Fruit fly (Drosophila melanogaster): Measurements from ENCODE around the gene mamo.

The mamo gene

DNA sequence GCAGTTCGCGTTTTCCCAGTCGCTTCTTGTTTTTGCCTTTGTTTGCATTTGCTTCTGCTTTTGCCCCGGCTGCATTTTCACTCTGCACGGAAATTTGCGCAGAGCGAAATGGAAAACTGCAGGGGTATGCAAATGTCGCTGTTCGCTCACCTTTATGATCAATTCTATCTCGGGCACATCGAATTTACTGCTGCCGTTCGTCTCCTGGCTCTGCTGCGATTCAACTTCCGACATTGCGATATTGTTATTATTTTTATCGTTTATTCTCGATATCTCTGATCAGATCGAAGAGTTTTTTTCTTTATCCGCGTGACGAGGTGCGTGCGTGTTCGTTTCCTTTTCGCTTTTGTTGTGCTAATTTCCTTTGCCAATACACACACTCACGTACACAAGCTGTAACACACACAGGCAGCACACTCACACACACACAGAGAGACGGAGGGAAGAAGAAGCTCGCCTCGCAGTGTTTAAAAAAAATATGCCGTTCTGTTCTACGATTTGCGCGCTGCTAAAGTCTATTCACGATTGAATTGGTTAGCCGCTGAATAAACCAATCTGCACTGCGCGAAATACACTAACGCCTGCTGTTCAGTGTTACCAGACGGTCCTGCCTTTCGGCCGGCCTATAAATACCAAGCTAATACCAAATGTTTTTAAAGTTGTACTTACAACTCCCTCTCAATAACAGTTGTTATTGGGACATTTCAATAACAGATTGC, 168.4 kb downstream of the mamo start, which contains the start of gene Clic (continued):
- TF ChIP-seq crp (GFP tag; optimal IDR thresholded peaks at IDR 0.05) (no peak), CG2875 (GFP tag; optimal IDR thresholded peaks at IDR 0.05) (no peak), B-H2 (GFP tag; optimal IDR thresholded peaks at IDR 0.05) (no peak), Spps (tag; optimal IDR thresholded peaks at IDR 0.05) (no peak), Bdp1 (GFP tag; optimal IDR thresholded peaks at IDR 0.05) (no peak), bigmax (GFP tag; optimal IDR thresholded peaks at IDR 0.05) (peak; percentile 64), CG16779 (GFP tag; IDR thresholded peaks at IDR 0.05) (no peak), sima (GFP tag; optimal IDR thresholded peaks at IDR 0.05) (no peak), CG17361 (GFP tag; IDR thresholded peaks at IDR 0.05) (no peak), NfI (GFP tag; optimal IDR thresholded peaks at IDR 0.05) (no peak), hkb (optimal IDR thresholded peaks at IDR 0.05) (no peak), hkb (GFP tag; IDR thresholded peaks at IDR 0.05) (peak; percentile 42; the same call in 1 of the 2 replicates), CG15073 (GFP tag; optimal IDR thresholded peaks at IDR 0.05) (no peak), CG2678 (tag; optimal IDR thresholded peaks at IDR 0.05) (no peak), disco-r (GFP tag; optimal IDR thresholded peaks at IDR 0.05) (no peak), D (optimal IDR thresholded peaks at IDR 0.05) (no peak), D (GFP tag; optimal IDR thresholded peaks at IDR 0.05) (no peak), CG11085 (GFP tag; IDR thresholded peaks at IDR 0.05) (no peak), CG13624 (GFP tag; optimal IDR thresholded peaks at IDR 0.05) (peak; percentile 19), Deaf1 (tag; optimal IDR thresholded peaks at IDR 0.05) (peak; percentile 4), Abd-B (GFP tag; optimal IDR thresholded peaks at IDR 0.05) (no peak), schlank (tag; optimal IDR thresholded peaks at IDR 0.05) (no peak), CG32532 (GFP tag; IDR thresholded peaks at IDR 0.05) (peak; percentile 34; the same call in 1 of the 2 replicates), hth (optimal IDR thresholded peaks at IDR 0.05) (no peak), CG3847 (GFP tag; IDR thresholded peaks at IDR 0.05) (0 out of 2 replicates have a peak, but pooled peaks have one; percentile 7), Xrp1 (GFP tag; IDR thresholded peaks at IDR 0.05) (no peak), vvl (GFP tag; IDR thresholded peaks at IDR 0.05) (peak; percentile 53; the same call in 1 of the 2 replicates), ranshi (GFP tag; IDR thresholded peaks at IDR 0.05) (peak; percentile 31; the same call in 1 of the 2 replicates), CG10654 (GFP tag; optimal IDR thresholded peaks at IDR 0.05) (no peak), nmo (GFP tag; optimal IDR thresholded peaks at IDR 0.05) (no peak), Blimp-1 (GFP tag; optimal IDR thresholded peaks at IDR 0.05) (no peak), CG1233 (GFP tag; optimal IDR thresholded peaks at IDR 0.05) (no peak), CG7357 (GFP tag; IDR thresholded peaks at IDR 0.05) (no peak), pb (GFP tag; optimal IDR thresholded peaks at IDR 0.05) (no peak), grau (tag; optimal IDR thresholded peaks at IDR 0.05) (peak; percentile 30), sim (GFP tag; IDR thresholded peaks at IDR 0.05) (no peak), Dbx (GFP tag; IDR thresholded peaks at IDR 0.05) (peak; percentile 61), CG14667 (GFP tag; IDR thresholded peaks at IDR 0.05) (no peak), HLH54F (GFP tag; optimal IDR thresholded peaks at IDR 0.05) (peak; percentile 0), CG10431 (GFP tag; optimal IDR thresholded peaks at IDR 0.05) (no peak), Trl (optimal IDR thresholded peaks at IDR 0.05) (no peak), Trl (GFP tag; optimal IDR thresholded peaks at IDR 0.05) (peak; percentile 17), CG15514 (GFP tag; optimal IDR thresholded peaks at IDR 0.05) (peak; percentile 37), tin (GFP tag; optimal IDR thresholded peaks at IDR 0.05) (no peak), CG3726 (GFP tag; IDR thresholded peaks at IDR 0.05) (no peak), Myb (GFP tag; optimal IDR thresholded peaks at IDR 0.05) (no peak), hbn (GFP tag; IDR thresholded peaks at IDR 0.05; ENCODE audit: partially characterized antibody) (no peak), jigr1 (GFP tag; IDR thresholded peaks at IDR 0.05) (no peak), CG31365 (tag; optimal IDR thresholded peaks at IDR 0.05) (peak; percentile 15), CG33557 (GFP tag; optimal IDR thresholded peaks at IDR 0.05) (no peak), D19A (tag; optimal IDR thresholded peaks at IDR 0.05) (no peak), CG11398 (GFP tag; optimal IDR thresholded peaks at IDR 0.05) (no peak)

All from whole organism, embryonic.